Worm (Caenorhabditis elegans): Measurements from ENCODE around the gene F11G11.13.
"Not testable (repeated sequence)": the region's sequence is repeated elsewhere in the genome, so short reads cannot be mapped to it uniquely, and the experiment has no call there.

F11G11.13 gene

ce11 chrII:4860260-4860659, 15.7 kb downstream of the F11G11.13 start, which contains the start of the genes nspd-5 and F11G11.4:
Gene nspd-5, minus strand, starts transcription at chrII:4860360.
Gene F11G11.4, plus strand, starts transcription at chrII:4860594.
- not testable (repeated sequence) for TF ChIP-seq egl-44 (GFP tag; IDR thresholded peaks at IDR 0.05); Y67H2A.10 (GFP tag; conservative IDR thresholded peaks at IDR 0.05); F52B5.7 (tag; optimal IDR thresholded peaks at IDR 0.05)

- TF ChIP-seq pha-4 (tag; optimal IDR thresholded peaks at IDR 0.05) (no peak), Y53G8AR.9 (GFP tag; conservative IDR thresholded peaks at IDR 0.05) (0 out of 2 replicates have a peak, but pooled peaks have one; percentile 14), ztf-18 (tag; optimal IDR thresholded peaks at IDR 0.05) (peak; percentile 20), cebp-1 (GFP tag; IDR thresholded peaks at IDR 0.05) (no peak), cebp-1 (tag; optimal IDR thresholded peaks at IDR 0.05) (peak; percentile 52)
Observed at ce11 chrII:4858906-4859411, 17.0 kb downstream of the F11G11.13 start.

ce11 chrII:4857873-4858364, 18.1 kb downstream of the F11G11.13 start, which contains the start of gene F11G11.5:
Gene F11G11.5, plus strand, starts transcription at chrII:4857923.
- TF ChIP-seq cebp-1 (GFP tag; IDR thresholded peaks at IDR 0.05) (no peak), cebp-1 (tag; optimal IDR thresholded peaks at IDR 0.05) (peak; percentile 24), bed-2 (GFP tag; IDR thresholded peaks at IDR 0.05) (no peak), athp-1 (tag; optimal IDR thresholded peaks at IDR 0.05) (peak; percentile 48), B0035.1 (tag; optimal IDR thresholded peaks at IDR 0.05) (no peak), madf-6 (GFP tag; IDR thresholded peaks at IDR 0.05) (0 out of 2 replicates have a peak, but pooled peaks have one; percentile 22), hmg-1.2 (GFP tag; IDR thresholded peaks at IDR 0.05) (0 out of 2 replicates have a peak, but pooled peaks have one; percentile 13), fkh-3 (tag; optimal IDR thresholded peaks at IDR 0.05) (peak; percentile 40), nfyb-1 (GFP tag; IDR thresholded peaks at IDR 0.05) (peak; percentile 75; the same call in 1 of the 2 replicates), nhr-90 (tag; optimal IDR thresholded peaks at IDR 0.05) (peak; percentile 19), mcd-1 (GFP tag; IDR thresholded peaks at IDR 0.05) (peak; percentile 41; the same call in 1 of the 2 replicates), egrh-3 (GFP tag; IDR thresholded peaks at IDR 0.05) (peak; percentile 26; the same call in 1 of the 2 replicates), hlh-12 (tag; optimal IDR thresholded peaks at IDR 0.05) (no peak), tbx-9 (tag; optimal IDR thresholded peaks at IDR 0.05; ENCODE audit: borderline replicate concordance) (no peak), lsl-1 (GFP tag; optimal IDR thresholded peaks at IDR 0.05) (no peak), tlf-1 (GFP tag; optimal IDR thresholded peaks at IDR 0.05) (peak; percentile 16), let-607 (tag; optimal IDR thresholded peaks at IDR 0.05) (peak in 1 of 2 experiments; percentile 21), ekl-4 (GFP tag; IDR thresholded peaks at IDR 0.05) (peak; percentile 35; the same call in 1 of the 2 replicates), cebp-2 (GFP tag; IDR thresholded peaks at IDR 0.05) (0 out of 2 replicates have a peak, but pooled peaks have one; percentile 47), atf-7 (tag; optimal IDR thresholded peaks at IDR 0.05) (peak; percentile 8), repo-1 (tag; optimal IDR thresholded peaks at IDR 0.05) (peak; percentile 32), ztf-28 (GFP tag; IDR thresholded peaks at IDR 0.05) (0 out of 2 replicates have a peak, but pooled peaks have one; percentile 16), zim-3 (tag; optimal IDR thresholded peaks at IDR 0.05) (no peak), B0336.3 (GFP tag; IDR thresholded peaks at IDR 0.05) (peak; percentile 59; the same call in 1 of the 2 replicates), dpff-1 (tag; optimal IDR thresholded peaks at IDR 0.05) (no peak), ama-1 (optimal IDR thresholded peaks at IDR 0.05) (peak; percentile 7), ama-1 (GFP tag; optimal IDR thresholded peaks at IDR 0.05) (no peak), Y79H2A.3 (GFP tag; conservative IDR thresholded peaks at IDR 0.05) (no peak), zfh-2 (GFP tag; conservative IDR thresholded peaks at IDR 0.05) (peak; percentile 86), madf-3 (GFP tag; IDR thresholded peaks at IDR 0.05) (0 out of 2 replicates have a peak, but pooled peaks have one; percentile 3)

Data from whole organism, young adult.